Worm (Caenorhabditis elegans): ENCODE measurements around the gene M04G7.2.

ce11 chrIV:455484-455883 is 5.3 kb downstream of the M04G7.2 start, which contains the start of gene M04G7.1:
- TF ChIP-seq nhr-2 (tag; optimal IDR thresholded peaks at IDR 0.05) = no peak
- TF ChIP-seq unc-62 (GFP tag; optimal IDR thresholded peaks at IDR 0.05) = no peak
- TF ChIP-seq nhr-28 (tag; optimal IDR thresholded peaks at IDR 0.05) = no peak
- no peak for TF ChIP-seq unc-39 (tag; optimal IDR thresholded peaks at IDR 0.05)
- no peak for TF ChIP-seq lin-32 (GFP tag; optimal IDR thresholded peaks at IDR 0.05)
- TF ChIP-seq elt-1 (tag; optimal IDR thresholded peaks at IDR 0.05; ENCODE audit: borderline replicate concordance, insufficient read depth) = no peak
- TF ChIP-seq snpc-4 (tag; optimal IDR thresholded peaks at IDR 0.05) = no peak
- no peak for TF ChIP-seq lsy-2 (tag; optimal IDR thresholded peaks at IDR 0.05)
- TF ChIP-seq ztf-11 (tag; optimal IDR thresholded peaks at IDR 0.05) = no peak
- TF ChIP-seq M03D4.4 (tag; optimal IDR thresholded peaks at IDR 0.05) = no peak
